Fruit fly (Drosophila melanogaster) whole organism, adult: Measurements from ENCODE around the gene Bicra.
A peak's percentile ranks its signal among the peaks of the same experiment; 100 is the strongest.

Source experiments
- CG11617 ChIP-seq: fragments of 200-800 bp; sonication (Bioruptor generic); optimal IDR thresholded peaks from 2 replicates; lab custom pipeline; 2017; ENCODE audit warnings: mild to moderate bottlenecking, missing biosample characterization, missing genetic modification reagents, missing genetic modification characterization
- CG12768 ChIP-seq: fragments of 200-800 bp; sonication (Bioruptor generic); optimal IDR thresholded peaks from 2 replicates; lab custom pipeline; 2017; ENCODE audit warnings: missing biosample characterization, missing genetic modification characterization, mild to moderate bottlenecking, moderate library complexity, missing genetic modification reagents
- CG14711 ChIP-seq: fragments of 200-800 bp; sonication (Bioruptor generic); optimal IDR thresholded peaks from 2 replicates; lab custom pipeline; 2018; ENCODE audit warnings: missing biosample characterization, mild to moderate bottlenecking, missing genetic modification characterization, moderate library complexity
- CG1620 ChIP-seq: fragments of 200-800 bp; sonication (Bioruptor generic); optimal IDR thresholded peaks from 2 replicates; lab custom pipeline; 2016; ENCODE audit warnings: missing biosample characterization, missing genetic modification characterization
- CG33017 ChIP-seq: fragments of 200-800 bp; sonication (Bioruptor generic); optimal IDR thresholded peaks from 2 replicates; lab custom pipeline; 2018; ENCODE audit warnings: missing biosample characterization, mild to moderate bottlenecking, missing genetic modification characterization, moderate library complexity
- CG5204 ChIP-seq: fragments of 200-800 bp; sonication (Bioruptor generic); optimal IDR thresholded peaks from 2 replicates; lab custom pipeline; 2016; ENCODE audit warnings: missing biosample characterization, missing genetic modification characterization
- CG7045 ChIP-seq: fragments of 200-800 bp; sonication (Bioruptor generic); optimal IDR thresholded peaks from 2 replicates; lab custom pipeline; 2017; ENCODE audit warnings: missing biosample characterization, mild to moderate bottlenecking, missing genetic modification characterization
- CG7101 ChIP-seq: fragments of 200-800 bp; sonication (Bioruptor generic); optimal IDR thresholded peaks from 2 replicates; lab custom pipeline; 2018; ENCODE audit warnings: missing biosample characterization, mild to moderate bottlenecking, missing genetic modification characterization, moderate library complexity
- Clk ChIP-seq: fragments of 200-800 bp; sonication (Bioruptor generic); optimal IDR thresholded peaks from 2 replicates; lab custom pipeline; 2017; ENCODE audit warnings: missing biosample characterization, missing genetic modification characterization
- Crg-1 ChIP-seq: fragments of 200-800 bp; sonication (Bioruptor generic); optimal IDR thresholded peaks from 2 replicates; lab custom pipeline; 2016; ENCODE audit warnings: missing biosample characterization, missing genetic modification characterization
- Hr96 ChIP-seq: fragments of 200-800 bp; sonication (Bioruptor generic); optimal IDR thresholded peaks from 2 replicates; lab custom pipeline; 2016; ENCODE audit warnings: missing biosample characterization, missing genetic modification characterization
- Mnt ChIP-seq: fragments of 200-800 bp; sonication (Bioruptor generic); optimal IDR thresholded peaks from 2 replicates; lab custom pipeline; 2016; ENCODE audit warnings: missing biosample characterization, mild to moderate bottlenecking, missing genetic modification characterization
- bab1 ChIP-seq: fragments of 200-800 bp; sonication (Bioruptor generic); optimal IDR thresholded peaks from 3 replicates; lab custom pipeline; 2019; ENCODE audit warnings: missing biosample characterization, mild to moderate bottlenecking, missing genetic modification characterization, moderate library complexity
- cic ChIP-seq: fragments of 200-800 bp; sonication (Bioruptor generic); optimal IDR thresholded peaks from 2 replicates; lab custom pipeline; 2017; ENCODE audit warnings: missing biosample characterization, mild to moderate bottlenecking, missing genetic modification characterization, moderate library complexity
- cnc ChIP-seq, 2 experiments: fragments of >200 bp; optimal IDR thresholded peaks; 2 replicates each; lab custom pipeline; 2017
- kay ChIP-seq: fragments of 200-800 bp; sonication (Bioruptor generic); peaks from one replicate; lab custom pipeline; 2016; ENCODE audit warnings: missing biosample characterization, missing genetic modification characterization, borderline replicate concordance
- ovo ChIP-seq: fragments of 200-800 bp; sonication (Bioruptor generic); optimal IDR thresholded peaks from 2 replicates; lab custom pipeline; 2016; ENCODE audit warnings: missing biosample characterization, missing genetic modification characterization
- pad ChIP-seq: fragments of 200-800 bp; sonication (Bioruptor generic); optimal IDR thresholded peaks from 3 replicates; lab custom pipeline; 2017; ENCODE audit warnings: missing biosample characterization, missing genetic modification characterization, mild to moderate bottlenecking, moderate library complexity, missing genetic modification reagents
- tj ChIP-seq: fragments of 200-800 bp; sonication (Bioruptor generic); optimal IDR thresholded peaks from 3 replicates; lab custom pipeline; 2017; ENCODE audit warnings: missing biosample characterization, mild to moderate bottlenecking, missing genetic modification characterization, moderate library complexity
- toe ChIP-seq: fragments of 200-800 bp; sonication (Bioruptor generic); optimal IDR thresholded peaks from 2 replicates; lab custom pipeline; 2016; ENCODE audit warnings: missing biosample characterization, missing genetic modification characterization

Gene Bicra

dm6 chr3R:29050756-29051155 lies 12.1 kb upstream of the Bicra start, which contains the start of gene CG11841:
TSS of gene CG11841 (plus strand) at chr3R:29051056.
- TF ChIP-seq kay (GFP tag; lab: Kevin White, UChicago): no peak
- TF ChIP-seq cic (GFP tag; lab: Kevin White, UChicago): peak; percentile 15

dm6 chr3R:29052380-29052779 lies 10.5 kb upstream of the Bicra start, which contains the start of gene CG11842:
TSS of gene CG11842 (plus strand) at chr3R:29052680.
- TF ChIP-seq CG11617 (no peak), Mnt (GFP tag; lab: Kevin White, UChicago) (no peak), Clk (no peak), CG7045 (GFP tag; lab: Kevin White, UChicago) (no peak), CG33017 (tag; lab: Kevin White, UChicago) (no peak), bab1 (GFP tag; lab: Kevin White, UChicago) (no peak), CG5204 (GFP tag; lab: Kevin White, UChicago) (no peak), Crg-1 (GFP tag; lab: Kevin White, UChicago) (no peak), CG7101 (tag; lab: Kevin White, UChicago) (no peak)

- TF ChIP-seq CG7045 (GFP tag; lab: Kevin White, UChicago) (no peak), CG12768 (no peak), cnc (optimal IDR thresholded peaks at IDR 0.05; lab: Kevin White, UChicago) (no peak), cic (GFP tag; lab: Kevin White, UChicago) (no peak), Clk (no peak), Hr96 (GFP tag; lab: Kevin White, UChicago) (no peak), Mnt (GFP tag; lab: Kevin White, UChicago) (no peak), CG33017 (tag; lab: Kevin White, UChicago) (no peak), CG14711 (tag; lab: Kevin White, UChicago) (no peak), Crg-1 (GFP tag; lab: Kevin White, UChicago) (no peak), CG1620 (no peak), CG5204 (GFP tag; lab: Kevin White, UChicago) (no peak), ovo (GFP tag; lab: Kevin White, UChicago) (no peak), kay (GFP tag; lab: Kevin White, UChicago) (no peak), tj (no peak), bab1 (GFP tag; lab: Kevin White, UChicago) (no peak), toe (no peak), CG11617 (no peak), pad (no peak)
These were observed 8.8 kb upstream of the Bicra start, which contains the start of gene CG11843 for dm6 chr3R:29054047-29054446. TSS of gene CG11843 (plus strand) at chr3R:29054347.

- TF ChIP-seq CG33017 (tag; lab: Kevin White, UChicago): peak; percentile 13
- TF ChIP-seq CG11617: peak; percentile 11
- no peak for TF ChIP-seq toe
- peak; percentile 5 for TF ChIP-seq Mnt (GFP tag; lab: Kevin White, UChicago)
These were observed 7.1 kb upstream of the Bicra start, which contains the start of gene Sirt7 for dm6 chr3R:29055710-29056109. TSS of gene Sirt7 (plus strand) at chr3R:29055927.

- TF ChIP-seq Crg-1 (GFP tag; lab: Kevin White, UChicago) (no peak), CG7101 (tag; lab: Kevin White, UChicago) (no peak), pad (no peak), CG1620 (no peak), Mnt (GFP tag; lab: Kevin White, UChicago) (peak; percentile 11), Clk (no peak), bab1 (GFP tag; lab: Kevin White, UChicago) (no peak), kay (GFP tag; lab: Kevin White, UChicago) (no peak)
These were observed 3.5 kb upstream of the Bicra start for dm6 chr3R:29059385-29059784.

dm6 chr3R:29063207-29063920 lies 524 bp downstream of the Bicra start:
- TF ChIP-seq cnc (optimal IDR thresholded peaks at IDR 0.05; lab: Kevin White, UChicago): no peak
- TF ChIP-seq CG5204 (GFP tag; lab: Kevin White, UChicago): peak; percentile 82
- TF ChIP-seq Clk: peak; percentile 57
- TF ChIP-seq CG1620: peak; percentile 35
- peak; percentile 85 for TF ChIP-seq CG7101 (tag; lab: Kevin White, UChicago)
- TF ChIP-seq ovo (GFP tag; lab: Kevin White, UChicago): peak; percentile 26
- peak; percentile 84 for TF ChIP-seq CG33017 (tag; lab: Kevin White, UChicago)
- peak; percentile 95 for TF ChIP-seq CG14711 (tag; lab: Kevin White, UChicago)
- TF ChIP-seq kay (GFP tag; lab: Kevin White, UChicago): no peak
- peak; percentile 53 for TF ChIP-seq Mnt (GFP tag; lab: Kevin White, UChicago)
- peak; percentile 71 for TF ChIP-seq pad
- TF ChIP-seq cic (GFP tag; lab: Kevin White, UChicago): no peak
- TF ChIP-seq Hr96 (GFP tag; lab: Kevin White, UChicago): peak; percentile 73
- TF ChIP-seq toe: peak; percentile 82
- TF ChIP-seq bab1 (GFP tag; lab: Kevin White, UChicago): peak; percentile 69
- TF ChIP-seq CG12768: peak; percentile 83
- TF ChIP-seq Crg-1 (GFP tag; lab: Kevin White, UChicago): peak; percentile 37
- TF ChIP-seq CG7045 (GFP tag; lab: Kevin White, UChicago): peak; percentile 77
- TF ChIP-seq tj: peak; percentile 86
- TF ChIP-seq CG11617: peak; percentile 91
